Fruit fly (Drosophila melanogaster) whole organism, embryonic: ENCODE measurements around the gene CG34001.

Experiments
- CG10274 ChIP-seq: fragments of 200-800 bp; sonication (Bioruptor generic); optimal IDR thresholded peaks from 3 replicates; lab custom pipeline; 2017; ENCODE audit warnings: missing biosample characterization, mild to moderate bottlenecking, missing genetic modification characterization
- CG10366 ChIP-seq: fragments of 200-800 bp; sonication (Bioruptor generic); IDR thresholded peaks from 2 replicates; pipeline ENCODE4 v1.3.6; 2022; ENCODE audit warnings: missing biosample characterization, missing genetic modification characterization
- CG11456 ChIP-seq: fragments of 200-800 bp; sonication (Bioruptor generic); IDR thresholded peaks from 3 replicates; pipeline ENCODE4 v1.3.6; 2022; ENCODE audit warnings: missing biosample characterization, missing genetic modification characterization
- CG11560 ChIP-seq: fragments of 200-800 bp; sonication (Bioruptor generic); IDR thresholded peaks from 3 replicates; pipeline ENCODE4 v1.3.6; 2022; ENCODE audit warnings: missing biosample characterization, missing genetic modification characterization
- CG12071 ChIP-seq: fragments of 200-800 bp; sonication (Bioruptor generic); optimal IDR thresholded peaks from 3 replicates; lab custom pipeline; 2018; ENCODE audit warnings: missing biosample characterization, mild to moderate bottlenecking, missing genetic modification characterization
- CG13624 ChIP-seq: fragments of 200-800 bp; sonication (Bioruptor generic); optimal IDR thresholded peaks from 2 replicates; lab custom pipeline; 2016; ENCODE audit warnings: missing biosample characterization, missing genetic modification characterization
- CG15073 ChIP-seq: fragments of 200-800 bp; sonication (Bioruptor generic); optimal IDR thresholded peaks from 2 replicates; lab custom pipeline; 2016; ENCODE audit warnings: missing biosample characterization, missing genetic modification characterization
- CG17361 ChIP-seq: fragments of 200-800 bp; sonication (Bioruptor generic); IDR thresholded peaks from 3 replicates; pipeline ENCODE4 v1.3.6; 2022; ENCODE audit warnings: missing biosample characterization, missing genetic modification characterization
- CG1792 ChIP-seq: fragments of 200-800 bp; sonication (Bioruptor generic); optimal IDR thresholded peaks from 2 replicates; lab custom pipeline; 2016; ENCODE audit warnings: missing biosample characterization, missing genetic modification characterization
- CG18599 ChIP-seq: fragments of 200-800 bp; sonication (Bioruptor generic); optimal IDR thresholded peaks from 3 replicates; lab custom pipeline; 2017; ENCODE audit warnings: missing biosample characterization, missing genetic modification characterization, mild to moderate bottlenecking, moderate library complexity, missing genetic modification reagents
- CG32767 ChIP-seq: fragments of 200-800 bp; sonication (Bioruptor generic); IDR thresholded peaks from 2 replicates; pipeline ENCODE4 v1.3.6; 2022; ENCODE audit warnings: missing biosample characterization, missing genetic modification characterization
- CG33213 ChIP-seq: fragments of 200-800 bp; sonication (Bioruptor generic); optimal IDR thresholded peaks from 3 replicates; lab custom pipeline; 2016; ENCODE audit warnings: missing biosample characterization, missing genetic modification characterization
- CG8290 ChIP-seq, 3 experiments: fragments of 200-800 bp; sonication (Bioruptor generic); optimal IDR thresholded peaks; 2 replicates each; lab custom pipeline; 2016 to 2019; ENCODE audit warnings: missing biosample characterization in 3 of 3, missing genetic modification characterization in 3 of 3, mild to moderate bottlenecking in 2 of 3, moderate library complexity in 1 of 3
- CG8388 ChIP-seq: fragments of 200-800 bp; sonication (Bioruptor generic); optimal IDR thresholded peaks from 2 replicates; lab custom pipeline; 2019; ENCODE audit warnings: missing biosample characterization, mild to moderate bottlenecking, missing genetic modification characterization, moderate library complexity
- CG9876 ChIP-seq: fragments of 200-800 bp; sonication (Bioruptor generic); optimal IDR thresholded peaks from 2 replicates; lab custom pipeline; 2016; ENCODE audit warnings: missing biosample characterization, missing genetic modification characterization
- CoRest ChIP-seq: fragments of 200-800 bp; sonication (Bioruptor generic); optimal IDR thresholded peaks from 3 replicates; lab custom pipeline; 2018; ENCODE audit warnings: missing biosample characterization, mild to moderate bottlenecking, missing genetic modification characterization, moderate library complexity
- D19A ChIP-seq: fragments of 200-800 bp; optimal IDR thresholded peaks from 3 replicates; lab custom pipeline; 2019; ENCODE audit warnings: missing biosample characterization, mild to moderate bottlenecking, missing genetic modification characterization, moderate library complexity
- Doc3 ChIP-seq: fragments of 200-800 bp; sonication (Bioruptor generic); IDR thresholded peaks from 3 replicates; pipeline ENCODE4 v1.3.6; 2022; ENCODE audit warnings: missing biosample characterization, missing genetic modification characterization; ENCODE audit not compliant: partially characterized antibody
- Ets65A ChIP-seq: fragments of 200-800 bp; sonication (Bioruptor generic); peaks from one replicate; lab custom pipeline; 2016; ENCODE audit warnings: missing biosample characterization, missing genetic modification characterization
- Gsc ChIP-seq: fragments of 200-800 bp; sonication (Bioruptor generic); IDR thresholded peaks from 2 replicates; pipeline ENCODE4 v1.3.6; 2022; ENCODE audit warnings: missing biosample characterization, missing genetic modification characterization
- Lhr ChIP-seq: fragments of 200-800 bp; sonication (Bioruptor generic); optimal IDR thresholded peaks from 3 replicates; lab custom pipeline; 2017; ENCODE audit warnings: mild to moderate bottlenecking, missing biosample characterization, missing genetic modification reagents, missing genetic modification characterization
- MESR4 ChIP-seq: fragments of 200-800 bp; sonication (Bioruptor generic); optimal IDR thresholded peaks from 2 replicates; lab custom pipeline; 2018; ENCODE audit warnings: missing biosample characterization, mild to moderate bottlenecking, missing genetic modification characterization, moderate library complexity
- Mes4 ChIP-seq: fragments of 200-800 bp; sonication (Bioruptor generic); optimal IDR thresholded peaks from 2 replicates; lab custom pipeline; 2016; ENCODE audit warnings: missing biosample characterization, missing genetic modification characterization
- NFAT ChIP-seq: fragments of 200-800 bp; sonication (Bioruptor generic); IDR thresholded peaks from 2 replicates; pipeline ENCODE4 v1.3.6; 2022; ENCODE audit warnings: missing biosample characterization, missing genetic modification characterization
- Sox102F ChIP-seq: fragments of 200-800 bp; sonication (Bioruptor generic); optimal IDR thresholded peaks from 2 replicates; lab custom pipeline; 2018; ENCODE audit warnings: missing biosample characterization, mild to moderate bottlenecking, missing genetic modification characterization, moderate library complexity
- abd-A ChIP-seq: fragments of 200-800 bp; sonication (Bioruptor generic); optimal IDR thresholded peaks from 3 replicates; lab custom pipeline; 2019; ENCODE audit warnings: missing biosample characterization, mild to moderate bottlenecking, missing genetic modification characterization, moderate library complexity
- ato ChIP-seq: fragments of 200-800 bp; sonication (Bioruptor generic); IDR thresholded peaks from 2 replicates; pipeline ENCODE4 v1.3.6; 2022; ENCODE audit warnings: missing biosample characterization, missing genetic modification characterization; ENCODE audit not compliant: partially characterized antibody
- br ChIP-seq: fragments of >200 bp; optimal IDR thresholded peaks from 2 replicates; lab custom pipeline; 2017
- bsh ChIP-seq, 2 experiments: fragments of 200-800 bp; sonication (Bioruptor generic); optimal IDR thresholded peaks; 2 replicates each; lab custom pipeline; 2017 to 2018; ENCODE audit warnings: mild to moderate bottlenecking in 2 of 2, missing biosample characterization in 2 of 2, missing genetic modification characterization in 2 of 2, moderate library complexity in 1 of 2
- chm ChIP-seq: fragments of 200-800 bp; sonication (Bioruptor generic); IDR thresholded peaks from 2 replicates; pipeline ENCODE4 v1.3.6; 2022; ENCODE audit warnings: missing biosample characterization, missing genetic modification characterization
- dmrt99B ChIP-seq: fragments of 200-800 bp; sonication (Bioruptor generic); optimal IDR thresholded peaks from 2 replicates; lab custom pipeline; 2018; ENCODE audit warnings: missing biosample characterization, mild to moderate bottlenecking, missing genetic modification characterization, moderate library complexity
- dpn ChIP-seq, 2 experiments: fragments of 200-800 bp; sonication (Bioruptor generic); optimal IDR thresholded peaks; 3 replicates each; lab custom pipeline; 2016; ENCODE audit warnings: missing biosample characterization in 2 of 2, missing genetic modification characterization in 2 of 2
- fd96Cb ChIP-seq: fragments of 200-800 bp; sonication (Bioruptor generic); optimal IDR thresholded peaks from 2 replicates; lab custom pipeline; 2018; ENCODE audit warnings: missing biosample characterization, mild to moderate bottlenecking, missing genetic modification characterization, moderate library complexity
- gt ChIP-seq: fragments of 200-800 bp; sonication (Bioruptor generic); IDR thresholded peaks from 2 replicates; pipeline ENCODE4 v1.3.6; 2022; ENCODE audit warnings: missing biosample characterization, missing genetic modification characterization
- her ChIP-seq: fragments of 200-800 bp; sonication (Bioruptor generic); optimal IDR thresholded peaks from 2 replicates; lab custom pipeline; 2016; ENCODE audit warnings: missing biosample characterization, missing genetic modification characterization
- jigr1 ChIP-seq: fragments of 200-800 bp; sonication (Bioruptor generic); IDR thresholded peaks from 3 replicates; pipeline ENCODE4 v1.3.6; 2022; ENCODE audit warnings: missing biosample characterization, missing genetic modification characterization
- klu ChIP-seq: fragments of 200-800 bp; sonication (Bioruptor generic); IDR thresholded peaks from 2 replicates; pipeline ENCODE4 v1.3.6; 2022; ENCODE audit warnings: missing biosample characterization, missing genetic modification characterization
- lola ChIP-seq, 3 experiments: fragments of >200 bp in 2 of 3; fragments of 200-800 bp in 1 of 3; sonication (Bioruptor generic) in 1 of 3; optimal IDR thresholded peaks; 2 replicates each; lab custom pipeline; 2017 to 2019; ENCODE audit warnings: missing biosample characterization in 3 of 3, missing genetic modification characterization in 3 of 3, mild to moderate bottlenecking in 1 of 3, moderate library complexity in 1 of 3
- nmo ChIP-seq: fragments of 200-800 bp; sonication (Bioruptor generic); optimal IDR thresholded peaks from 2 replicates; lab custom pipeline; 2018; ENCODE audit warnings: missing biosample characterization, mild to moderate bottlenecking, missing genetic modification characterization, moderate library complexity
- p53 ChIP-seq: fragments of 200-800 bp; sonication (Bioruptor generic); optimal IDR thresholded peaks from 2 replicates; lab custom pipeline; 2016; ENCODE audit warnings: missing biosample characterization, missing genetic modification characterization
- pb ChIP-seq: fragments of 200-800 bp; sonication (Bioruptor generic); optimal IDR thresholded peaks from 3 replicates; lab custom pipeline; 2016; ENCODE audit warnings: missing biosample characterization, missing genetic modification characterization
- rib ChIP-seq: fragments of 200-800 bp; sonication (Bioruptor generic); IDR thresholded peaks from 2 replicates; pipeline ENCODE4 v1.3.6; 2022; ENCODE audit warnings: missing biosample characterization, missing genetic modification characterization
- row ChIP-seq: fragments of 200-800 bp; sonication (Bioruptor generic); IDR thresholded peaks from 3 replicates; pipeline ENCODE4 v1.3.6; 2022; ENCODE audit warnings: missing biosample characterization, missing genetic modification characterization
- seq ChIP-seq: fragments of 200-800 bp; sonication (Bioruptor generic); IDR thresholded peaks from 2 replicates; pipeline ENCODE4 v1.3.6; 2022; ENCODE audit warnings: missing biosample characterization, missing genetic modification characterization
- sna ChIP-seq: fragments of 200-800 bp; sonication (Bioruptor generic); IDR thresholded peaks from 2 replicates; pipeline ENCODE4 v1.3.6; 2022; ENCODE audit warnings: missing biosample characterization, missing genetic modification characterization; ENCODE audit not compliant: partially characterized antibody
- sob ChIP-seq: fragments of 200-800 bp; sonication (Bioruptor generic); IDR thresholded peaks from 2 replicates; pipeline ENCODE4 v1.3.6; 2022; ENCODE audit warnings: missing biosample characterization, missing genetic modification characterization
- tll ChIP-seq, 2 experiments: fragments of 200-800 bp in 1 of 2; fragments of >200 bp in 1 of 2; sonication (Bioruptor generic) in 1 of 2; optimal IDR thresholded peaks; 2 replicates each; lab custom pipeline; 2017 to 2019; ENCODE audit warnings: missing biosample characterization in 2 of 2, missing genetic modification characterization in 2 of 2, mild to moderate bottlenecking in 1 of 2, moderate library complexity in 1 of 2
- tna ChIP-seq: fragments of 200-800 bp; sonication (Bioruptor generic); IDR thresholded peaks from 2 replicates; pipeline ENCODE4 v1.3.6; 2022; ENCODE audit warnings: missing biosample characterization, missing genetic modification characterization; ENCODE audit not compliant: partially characterized antibody
- zen2 ChIP-seq: fragments of 200-800 bp; sonication (Bioruptor generic); IDR thresholded peaks from 3 replicates; pipeline ENCODE4 v1.3.6; 2022; ENCODE audit warnings: missing biosample characterization, missing genetic modification characterization; ENCODE audit not compliant: partially characterized antibody

Gene CG34001

DNA sequence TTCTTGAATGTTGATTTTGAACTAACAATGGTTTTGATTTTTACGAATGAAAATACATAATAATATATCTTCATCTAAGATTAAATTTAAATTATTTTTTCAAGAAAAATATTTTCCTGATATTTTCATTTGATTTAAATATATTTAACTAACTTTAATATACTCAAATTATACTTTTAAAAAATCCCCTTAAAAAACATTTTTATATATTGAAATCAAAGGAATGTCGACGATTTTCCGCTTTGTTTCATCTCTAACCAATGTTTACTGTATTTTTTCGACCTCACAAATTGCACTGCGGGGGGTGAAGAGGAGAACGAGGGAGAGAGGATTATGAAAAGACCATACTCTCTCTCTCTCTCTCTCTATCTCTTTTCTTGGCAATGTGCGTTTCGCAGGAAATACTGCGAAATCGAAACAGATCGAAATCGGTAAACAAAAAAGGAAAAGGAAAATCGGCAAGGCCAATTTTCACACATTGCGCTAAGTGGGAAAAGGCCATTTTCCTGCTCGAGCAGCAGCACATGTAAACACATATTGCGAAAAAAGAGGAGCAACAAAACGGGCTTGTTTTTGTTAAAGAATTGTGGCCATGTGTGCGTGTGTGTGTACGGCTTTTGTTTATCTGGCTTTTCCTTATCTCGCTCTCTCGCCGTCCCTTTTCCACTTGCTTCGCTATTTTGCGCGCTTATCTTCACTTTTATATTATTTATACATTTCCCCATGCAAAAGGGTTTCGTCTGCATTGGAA lies 29.3 kb downstream of the CG34001 start (continued):
- TF ChIP-seq rib (GFP tag; lab: Robert Waterston, UW): peak; percentile 13; the same call in 1 of the 2 replicates
- no peak for TF ChIP-seq klu (GFP tag; lab: Robert Waterston, UW)
- no peak for TF ChIP-seq tna (GFP tag; lab: Robert Waterston, UW)
- no peak for TF ChIP-seq Lhr (GFP tag; lab: Kevin White, UChicago)
- no peak for TF ChIP-seq dpn (GFP tag; optimal IDR thresholded peaks at IDR 0.05; lab: Kevin White, UChicago)
- no peak for TF ChIP-seq CG13624 (GFP tag; lab: Kevin White, UChicago)
- TF ChIP-seq Sox102F (GFP tag; lab: Kevin White, UChicago): peak; percentile 25
- TF ChIP-seq D19A (tag; lab: Kevin White, UChicago): peak; percentile 24
- peak in 1 of 3 experiments; percentile 42 for TF ChIP-seq lola (GFP tag; optimal IDR thresholded peaks at IDR 0.05; lab: Kevin White, UChicago)
- no peak for TF ChIP-seq sob
- TF ChIP-seq dmrt99B (tag; lab: Kevin White, UChicago): peak; percentile 18
- TF ChIP-seq NFAT (GFP tag; lab: Robert Waterston, UW): no peak
- peak; percentile 32; the same call in 1 of the 3 replicates for TF ChIP-seq row (GFP tag; lab: Robert Waterston, UW)
- TF ChIP-seq CG15073 (GFP tag; lab: Kevin White, UChicago): no peak
- no peak for TF ChIP-seq her
- no peak for TF ChIP-seq CG9876
- TF ChIP-seq p53 (GFP tag; lab: Kevin White, UChicago): no peak
- TF ChIP-seq CG18599 (GFP tag; lab: Kevin White, UChicago): peak; percentile 23
- no peak for TF ChIP-seq br (lab: Kevin White, UChicago)
- no peak for TF ChIP-seq CG32767
- no peak for TF ChIP-seq CG12071 (GFP tag; lab: Kevin White, UChicago)
- TF ChIP-seq nmo (GFP tag; lab: Kevin White, UChicago): no peak
- no peak for TF ChIP-seq jigr1 (GFP tag; lab: Robert Waterston, UW)
- TF ChIP-seq Mes4 (GFP tag; lab: Kevin White, UChicago): no peak
- no peak for TF ChIP-seq zen2 (GFP tag; lab: Robert Waterston, UW)
- TF ChIP-seq Gsc: no peak
- TF ChIP-seq Doc3 (GFP tag; lab: Robert Waterston, UW): no peak
- TF ChIP-seq bsh (GFP tag; optimal IDR thresholded peaks at IDR 0.05; lab: Kevin White, UChicago): peak in 1 of 2 experiments; percentile 4
- no peak for TF ChIP-seq Ets65A (GFP tag; lab: Kevin White, UChicago)
- TF ChIP-seq CoRest: no peak
- no peak for TF ChIP-seq fd96Cb (tag; lab: Kevin White, UChicago)
- TF ChIP-seq pb (GFP tag; lab: Kevin White, UChicago): no peak
- TF ChIP-seq ato (GFP tag; lab: Robert Waterston, UW): no peak
- 0 out of 3 replicates have a peak, but pooled peaks have one; percentile 26 for TF ChIP-seq CG17361
- TF ChIP-seq tll (GFP tag; optimal IDR thresholded peaks at IDR 0.05; lab: Kevin White, UChicago): peak in 1 of 2 experiments; percentile 15
- no peak for TF ChIP-seq CG8290 (GFP tag; optimal IDR thresholded peaks at IDR 0.05; lab: Kevin White, UChicago)
- TF ChIP-seq CG8290 (tag; optimal IDR thresholded peaks at IDR 0.05; lab: Kevin White, UChicago): peak in 1 of 2 experiments; percentile 4
- no peak for TF ChIP-seq sna
- no peak for TF ChIP-seq CG8388 (GFP tag; lab: Kevin White, UChicago)
- no peak for TF ChIP-seq CG33213 (GFP tag; lab: Kevin White, UChicago)
- TF ChIP-seq gt (GFP tag; lab: Robert Waterston, UW): no peak
- TF ChIP-seq CG11560 (tag; lab: Robert Waterston, UW): no peak
- no peak for TF ChIP-seq CG10366 (GFP tag; lab: Robert Waterston, UW)
- no peak for TF ChIP-seq MESR4 (GFP tag; lab: Kevin White, UChicago)
- no peak for TF ChIP-seq abd-A (tag; lab: Kevin White, UChicago)
- no peak for TF ChIP-seq CG1792 (GFP tag; lab: Kevin White, UChicago)
- no peak for TF ChIP-seq chm (GFP tag; lab: Robert Waterston, UW)
- no peak for TF ChIP-seq CG10274
- TF ChIP-seq seq (GFP tag; lab: Robert Waterston, UW): no peak
- no peak for TF ChIP-seq CG11456
